Fruit fly (Drosophila melanogaster): Measurements from ENCODE around the gene spas.

- TF ChIP-seq CG8478 (optimal IDR thresholded peaks at IDR 0.05) (no peak), CTCF (optimal IDR thresholded peaks at IDR 0.05) (no peak)
Measured at dm6 chr3R:24054227-24054626, 16.2 kb downstream of the spas start, which contains the start of gene CG6000.

All from S2 (cell line).